Worm (Caenorhabditis elegans) whole organism, L3 larva: ENCODE measurements around the gene gen-1.

Experiments used
- R02D3.7 ChIP-seq: fragments of 150-350 bp; optimal IDR thresholded peaks from 2 replicates; lab custom pipeline; 2014; ENCODE audit warnings: missing biosample characterization, missing genetic modification characterization
- ceh-16 ChIP-seq: sonication (generic microtip); optimal IDR thresholded peaks from 2 replicates; lab custom pipeline; 2017; ENCODE audit warnings: missing biosample characterization, missing genetic modification characterization
- ceh-82 ChIP-seq: fragments of 150-350 bp; optimal IDR thresholded peaks from 2 replicates; lab custom pipeline; 2014; ENCODE audit warnings: missing biosample characterization, missing genetic modification characterization
- ceh-9 ChIP-seq: sonication (generic microtip); optimal IDR thresholded peaks from 2 replicates; lab custom pipeline; 2018; ENCODE audit warnings: missing biosample characterization, missing genetic modification characterization
- daf-12 ChIP-seq: fragments of 150-350 bp; optimal IDR thresholded peaks from 2 replicates; lab custom pipeline; 2014; ENCODE audit warnings: missing biosample characterization, missing genetic modification reagents, missing genetic modification characterization
- egl-27 ChIP-seq: sonication (generic microtip); optimal IDR thresholded peaks from 4 replicates; lab custom pipeline; 2017; ENCODE audit warnings: missing biosample characterization, missing genetic modification reagents, missing genetic modification characterization
- elt-1 ChIP-seq: fragments of 150-350 bp; optimal IDR thresholded peaks from 2 replicates; lab custom pipeline; 2014; ENCODE audit warnings: missing biosample characterization, missing genetic modification characterization
- eor-1 ChIP-seq, 2 experiments: fragments of 150-350 bp; optimal IDR thresholded peaks; 2 replicates each; lab custom pipeline; 2014 to 2018; ENCODE audit warnings: missing biosample characterization in 2 of 2, missing genetic modification characterization in 2 of 2
- fkh-10 ChIP-seq: sonication (generic microtip); optimal IDR thresholded peaks from 2 replicates; lab custom pipeline; 2017; ENCODE audit warnings: missing biosample characterization, missing genetic modification reagents, missing genetic modification characterization
- fos-1 ChIP-seq: fragments of 150-350 bp; optimal IDR thresholded peaks from 2 replicates; lab custom pipeline; 2014; ENCODE audit warnings: missing biosample characterization, missing genetic modification characterization
- hmg-11 ChIP-seq: sonication (generic microtip); optimal IDR thresholded peaks from 2 replicates; lab custom pipeline; 2016; ENCODE audit warnings: missing genetic modification characterization, missing compliant biosample characterization
- jun-1 ChIP-seq: fragments of 150-350 bp; optimal IDR thresholded peaks from 2 replicates; lab custom pipeline; 2014; ENCODE audit warnings: missing biosample characterization, missing genetic modification reagents, missing genetic modification characterization
- lin-15B ChIP-seq: fragments of 150-350 bp; optimal IDR thresholded peaks from 2 replicates; lab custom pipeline; 2014; ENCODE audit warnings: missing biosample characterization, missing genetic modification characterization
- mdl-1 ChIP-seq: fragments of 150-350 bp; optimal IDR thresholded peaks from 2 replicates; lab custom pipeline; 2014; ENCODE audit warnings: missing biosample characterization, missing genetic modification characterization
- mml-1 ChIP-seq: fragments of 150-350 bp; sonication (generic microtip); optimal IDR thresholded peaks from 3 replicates; lab custom pipeline; 2014; ENCODE audit warnings: missing biosample characterization, missing genetic modification characterization
- nfya-1 ChIP-seq: sonication (generic microtip); optimal IDR thresholded peaks from 2 replicates; lab custom pipeline; 2017; ENCODE audit warnings: missing genetic modification characterization, mild to moderate bottlenecking, missing compliant biosample characterization, antibody characterized with exemption, moderate library complexity; ENCODE audit not compliant: insufficient read depth
- nhr-23 ChIP-seq: fragments of 150-350 bp; optimal IDR thresholded peaks from 2 replicates; lab custom pipeline; 2014; ENCODE audit warnings: missing biosample characterization, missing genetic modification reagents, missing genetic modification characterization
- nhr-237 ChIP-seq: fragments of 150-350 bp; optimal IDR thresholded peaks from 2 replicates; lab custom pipeline; 2014; ENCODE audit warnings: missing biosample characterization, missing genetic modification characterization
- nhr-25 ChIP-seq: sonication (generic microtip); optimal IDR thresholded peaks from 2 replicates; lab custom pipeline; 2017; ENCODE audit warnings: missing biosample characterization, missing genetic modification characterization
- nhr-28 ChIP-seq: fragments of 150-350 bp; optimal IDR thresholded peaks from 2 replicates; lab custom pipeline; 2014; ENCODE audit warnings: missing biosample characterization, missing genetic modification characterization
- nhr-43 ChIP-seq: sonication (generic microtip); optimal IDR thresholded peaks from 2 replicates; lab custom pipeline; 2016; ENCODE audit warnings: mild to moderate bottlenecking, missing genetic modification characterization, missing compliant biosample characterization; ENCODE audit not compliant: poor library complexity, severe bottlenecking
- nhr-67 ChIP-seq: fragments of 150-350 bp; optimal IDR thresholded peaks from 2 replicates; lab custom pipeline; 2014; ENCODE audit warnings: missing biosample characterization, missing genetic modification characterization
- nhr-76 ChIP-seq: fragments of 150-350 bp; sonication (generic microtip); optimal IDR thresholded peaks from 5 replicates; lab custom pipeline; 2014; ENCODE audit warnings: missing biosample characterization, missing genetic modification characterization
- pha-4 ChIP-seq: fragments of 150-350 bp; optimal IDR thresholded peaks from 2 replicates; lab custom pipeline; 2014; ENCODE audit warnings: missing biosample characterization, missing genetic modification reagents, missing genetic modification characterization
- pqm-1 ChIP-seq: fragments of 150-350 bp; optimal IDR thresholded peaks from 2 replicates; lab custom pipeline; 2017; ENCODE audit warnings: missing biosample characterization, missing genetic modification characterization, inconsistent platforms
- sea-2 ChIP-seq: fragments of 150-350 bp; sonication (generic microtip); optimal IDR thresholded peaks from 4 replicates; lab custom pipeline; 2014; ENCODE audit warnings: missing biosample characterization, missing genetic modification reagents, missing genetic modification characterization
- skn-1 ChIP-seq: fragments of 150-350 bp; optimal IDR thresholded peaks from 2 replicates; lab custom pipeline; 2014; ENCODE audit warnings: missing biosample characterization, missing genetic modification characterization
- snpc-4 ChIP-seq: fragments of 150-350 bp; optimal IDR thresholded peaks from 2 replicates; lab custom pipeline; 2014; ENCODE audit warnings: missing biosample characterization, missing genetic modification characterization
- tbx-2 ChIP-seq: sonication (generic microtip); optimal IDR thresholded peaks from 2 replicates; lab custom pipeline; 2016; ENCODE audit warnings: mild to moderate bottlenecking, missing genetic modification characterization, missing compliant biosample characterization
- unc-39 ChIP-seq: sonication (generic microtip); optimal IDR thresholded peaks from 4 replicates; lab custom pipeline; 2017; ENCODE audit warnings: missing biosample characterization, missing genetic modification characterization
- unc-62 ChIP-seq: fragments of 150-350 bp; sonication (generic microtip); optimal IDR thresholded peaks from 4 replicates; lab custom pipeline; 2014; ENCODE audit warnings: missing biosample characterization, missing genetic modification reagents, missing genetic modification characterization
- zag-1 ChIP-seq: fragments of 150-350 bp; optimal IDR thresholded peaks from 2 replicates; lab custom pipeline; 2014; ENCODE audit warnings: missing biosample characterization, missing genetic modification characterization
- ztf-4 ChIP-seq: fragments of 150-350 bp; optimal IDR thresholded peaks from 2 replicates; lab custom pipeline; 2014; ENCODE audit warnings: missing biosample characterization, missing genetic modification characterization

The gen-1 gene

ce11 chrIII:6230870-6231269 is 17.1 kb downstream of the gen-1 start, which contains the start of gene esyt-2:
TSS of gene esyt-2 (minus strand) at chrIII:6230970.
- TF ChIP-seq skn-1 (tag; lab: Kevin White, UChicago): no peak
- TF ChIP-seq nfya-1 (tag; lab: Kevin White, UChicago): no peak
- no peak for TF ChIP-seq tbx-2 (tag; lab: Kevin White, UChicago)
- no peak for TF ChIP-seq nhr-76
- TF ChIP-seq unc-39: no peak
- TF ChIP-seq nhr-28 (tag; lab: Kevin White, UChicago): no peak
- TF ChIP-seq ceh-16: no peak
- no peak for TF ChIP-seq nhr-67 (tag; lab: Kevin White, UChicago)
- no peak for TF ChIP-seq hmg-11 (tag; lab: Kevin White, UChicago)
- no peak for TF ChIP-seq pqm-1

- no peak for TF ChIP-seq snpc-4
- TF ChIP-seq nhr-76: no peak
- TF ChIP-seq nhr-67 (tag; lab: Kevin White, UChicago): no peak
- TF ChIP-seq lin-15B (tag; lab: Kevin White, UChicago): no peak
- TF ChIP-seq mml-1: no peak
- no peak for TF ChIP-seq R02D3.7 (tag; lab: Kevin White, UChicago)
- TF ChIP-seq nhr-23 (tag; lab: Kevin White, UChicago): no peak
- no peak for TF ChIP-seq ceh-9 (tag; lab: Kevin White, UChicago)
- no peak for TF ChIP-seq ztf-4 (tag; lab: Kevin White, UChicago)
- TF ChIP-seq fkh-10 (GFP tag; lab: Kevin White, UChicago): no peak
- no peak for TF ChIP-seq unc-62
- TF ChIP-seq unc-39: no peak
- TF ChIP-seq skn-1 (tag; lab: Kevin White, UChicago): no peak
- no peak for TF ChIP-seq fos-1 (tag; lab: Kevin White, UChicago)
- no peak for TF ChIP-seq ceh-16
- TF ChIP-seq elt-1 (tag; lab: Kevin White, UChicago): no peak
- no peak for TF ChIP-seq pha-4
Measured at ce11 chrIII:6221403-6221802, 26.6 kb downstream of the gen-1 start.

- TF ChIP-seq nhr-43 (no peak), elt-1 (tag; lab: Kevin White, UChicago) (no peak), sea-2 (GFP tag; lab: Kevin White, UChicago) (no peak), zag-1 (no peak), fos-1 (tag; lab: Kevin White, UChicago) (no peak), R02D3.7 (tag; lab: Kevin White, UChicago) (no peak), daf-12 (no peak), nhr-25 (no peak), egl-27 (tag; lab: Kevin White, UChicago) (no peak), ceh-16 (no peak), ceh-82 (tag; lab: Kevin White, UChicago) (no peak), pha-4 (no peak), unc-39 (no peak), ztf-4 (tag; lab: Kevin White, UChicago) (no peak)
Measured at ce11 chrIII:6216833-6217466, 31.0 kb downstream of the gen-1 start, which contains the start of gene hot-4. TSS of gene hot-4 (plus strand) at chrIII:6217416.

- no peak for TF ChIP-seq nhr-237
- peak; percentile 36 for TF ChIP-seq nhr-23 (tag; lab: Kevin White, UChicago)
- peak; percentile 92 for TF ChIP-seq nhr-43
- no peak for TF ChIP-seq skn-1 (tag; lab: Kevin White, UChicago)
- peak; percentile 14 for TF ChIP-seq mdl-1 (tag; lab: Kevin White, UChicago)
Measured at ce11 chrIII:6215943-6216342, 32.0 kb downstream of the gen-1 start.

ce11 chrIII:6215476-6215875 is 32.5 kb downstream of the gen-1 start, which contains the start of gene C23G10.11:
TSS of gene C23G10.11 (minus strand) at chrIII:6215576.
- TF ChIP-seq nhr-28 (tag; lab: Kevin White, UChicago) (no peak), snpc-4 (no peak), eor-1 (tag; optimal IDR thresholded peaks at IDR 0.05; lab: Kevin White, UChicago) (no peak), jun-1 (tag; lab: Kevin White, UChicago) (no peak), unc-39 (no peak)
